Fruit fly (Drosophila melanogaster) whole organism, pupa: ENCODE data around the gene Osi17.

Experiments used
- CG10348 ChIP-seq: fragments of 200-800 bp; sonication (Bioruptor generic); IDR thresholded peaks from 2 replicates; pipeline ENCODE4 v1.3.6; 2022; ENCODE audit warnings: missing biosample characterization, missing genetic modification characterization
- CG12605 ChIP-seq: fragments of 200-800 bp; sonication (Bioruptor generic); IDR thresholded peaks from 2 replicates; pipeline ENCODE4 v1.3.6; 2022; ENCODE audit warnings: missing biosample characterization, missing genetic modification characterization
- CG13204 ChIP-seq: fragments of 200-800 bp; sonication (Bioruptor generic); optimal IDR thresholded peaks from 2 replicates; lab custom pipeline; 2018; ENCODE audit warnings: missing biosample characterization, mild to moderate bottlenecking, missing genetic modification characterization, moderate library complexity
- CG14655 ChIP-seq: fragments of 200-800 bp; sonication (Bioruptor generic); optimal IDR thresholded peaks from 3 replicates; lab custom pipeline; 2017; ENCODE audit warnings: mild to moderate bottlenecking, missing biosample characterization, missing genetic modification reagents, missing genetic modification characterization
- CG15710 ChIP-seq: fragments of 200-800 bp; sonication (Bioruptor generic); optimal IDR thresholded peaks from 2 replicates; lab custom pipeline; 2018; ENCODE audit warnings: missing biosample characterization, mild to moderate bottlenecking, missing genetic modification characterization, moderate library complexity
- CG17806 ChIP-seq: fragments of 200-800 bp; sonication (Bioruptor generic); optimal IDR thresholded peaks from 2 replicates; lab custom pipeline; 2018; ENCODE audit warnings: missing biosample characterization, mild to moderate bottlenecking, missing genetic modification characterization, moderate library complexity
- CG32121 ChIP-seq: fragments of 200-800 bp; sonication (Bioruptor generic); IDR thresholded peaks from 2 replicates; pipeline ENCODE4 v1.3.6; 2022; ENCODE audit warnings: missing biosample characterization, missing genetic modification characterization
- CG4496 ChIP-seq: fragments of 200-800 bp; sonication (Bioruptor generic); IDR thresholded peaks from 3 replicates; pipeline ENCODE4 v1.3.6; 2022; ENCODE audit warnings: missing biosample characterization, missing genetic modification characterization
- CG9948 ChIP-seq: fragments of 200-800 bp; sonication (Bioruptor generic); optimal IDR thresholded peaks from 2 replicates; lab custom pipeline; 2018; ENCODE audit warnings: missing biosample characterization, mild to moderate bottlenecking, missing genetic modification characterization, moderate library complexity
- Snoo ChIP-seq: fragments of 200-800 bp; sonication (Bioruptor generic); optimal IDR thresholded peaks from 3 replicates; lab custom pipeline; 2017; ENCODE audit warnings: missing biosample characterization, mild to moderate bottlenecking, missing genetic modification characterization, inconsistent platforms
- fd96Ca ChIP-seq: fragments of 200-800 bp; sonication (Bioruptor generic); IDR thresholded peaks from 3 replicates; pipeline ENCODE4 v1.3.6; 2022; ENCODE audit warnings: missing biosample characterization, missing genetic modification characterization

DNA sequence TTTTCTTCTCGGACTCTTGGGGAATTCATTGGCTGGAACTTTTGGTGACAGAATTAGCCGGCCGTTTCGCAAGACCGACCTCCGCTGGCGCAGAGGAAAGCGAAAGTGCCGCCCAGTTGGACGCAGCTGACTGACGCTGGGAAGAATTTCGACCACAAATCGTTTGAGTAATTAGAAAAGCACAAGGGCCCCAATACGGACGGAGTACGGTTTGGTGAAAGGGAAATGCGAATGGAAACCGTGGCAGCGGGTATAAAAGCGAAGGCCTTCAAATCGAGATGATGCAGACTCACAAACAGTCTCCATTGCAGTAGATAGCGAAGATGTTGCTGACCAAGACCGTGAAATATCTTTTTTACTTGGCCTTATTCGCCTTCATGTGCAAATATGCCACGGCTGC lies 6.6 kb upstream of the Osi17 start, which contains the start of gene Osi16:
- TF ChIP-seq CG32121 (GFP tag; lab: Robert Waterston, UW) (no peak), CG13204 (GFP tag; lab: Kevin White, UChicago) (no peak), CG12605 (no peak), CG15710 (tag; lab: Kevin White, UChicago) (no peak), CG4496 (GFP tag; lab: Robert Waterston, UW) (no peak), CG10348 (GFP tag; lab: Robert Waterston, UW) (no peak), CG9948 (tag; lab: Kevin White, UChicago) (no peak), CG17806 (tag; lab: Kevin White, UChicago) (no peak), Snoo (tag; lab: Kevin White, UChicago) (no peak), CG14655 (no peak), fd96Ca (GFP tag; lab: Robert Waterston, UW) (no peak)
